Worm (Caenorhabditis elegans) whole organism, L2 larva: ENCODE results near the gene pst-2.

ENCODE experiments used
- C34F6.9 ChIP-seq: fragments of 150-350 bp; optimal IDR thresholded peaks from 2 replicates; lab custom pipeline; 2014; ENCODE audit warnings: missing biosample characterization, missing genetic modification characterization
- F13H6.1 ChIP-seq: sonication (generic microtip); optimal IDR thresholded peaks from 2 replicates; lab custom pipeline; 2016; ENCODE audit warnings: missing genetic modification characterization, missing compliant biosample characterization
- R02D3.7 ChIP-seq: fragments of 150-350 bp; optimal IDR thresholded peaks from 2 replicates; lab custom pipeline; 2014; ENCODE audit warnings: missing biosample characterization, missing genetic modification characterization
- Y55F3AM.14 ChIP-seq: fragments of 200-800 bp; sonication (Bioruptor generic); optimal IDR thresholded peaks from 2 replicates; lab custom pipeline; 2018; ENCODE audit warnings: mild to moderate bottlenecking, missing genetic modification characterization, missing compliant biosample characterization
- aly-2 ChIP-seq: fragments of 150-350 bp; optimal IDR thresholded peaks from 2 replicates; lab custom pipeline; 2014; ENCODE audit warnings: missing biosample characterization, missing genetic modification characterization
- ama-1 ChIP-seq: fragments of 150-350 bp; optimal IDR thresholded peaks from 2 replicates; lab custom pipeline; 2018; ENCODE audit warnings: inconsistent platforms
- blmp-1 ChIP-seq: sonication (generic microtip); optimal IDR thresholded peaks from 2 replicates; lab custom pipeline; 2017; ENCODE audit warnings: missing genetic modification characterization, mild to moderate bottlenecking, missing compliant biosample characterization, antibody characterized with exemption, moderate library complexity; ENCODE audit not compliant: insufficient read depth
- ceh-16 ChIP-seq: fragments of 150-350 bp; optimal IDR thresholded peaks from 2 replicates; lab custom pipeline; 2014; ENCODE audit warnings: missing biosample characterization, missing genetic modification characterization
- crh-2 ChIP-seq: sonication (generic microtip); optimal IDR thresholded peaks from 2 replicates; lab custom pipeline; 2017; ENCODE audit warnings: missing biosample characterization, missing genetic modification characterization
- elt-1 ChIP-seq: fragments of 150-350 bp; optimal IDR thresholded peaks from 2 replicates; lab custom pipeline; 2014; ENCODE audit warnings: missing biosample characterization, missing genetic modification characterization
- fos-1 ChIP-seq: fragments of 150-350 bp; optimal IDR thresholded peaks from 2 replicates; lab custom pipeline; 2014; ENCODE audit warnings: missing biosample characterization, missing genetic modification characterization
- gmeb-1 ChIP-seq: fragments of 150-350 bp; optimal IDR thresholded peaks from 2 replicates; lab custom pipeline; 2014; ENCODE audit warnings: missing biosample characterization, missing genetic modification characterization
- lin-11 ChIP-seq: fragments of 150-350 bp; sonication (generic microtip); optimal IDR thresholded peaks from 2 replicates; lab custom pipeline; 2014; ENCODE audit warnings: missing biosample characterization, missing genetic modification characterization, inconsistent platforms, mixed read lengths
- lin-13 ChIP-seq: fragments of 150-350 bp; optimal IDR thresholded peaks from 2 replicates; lab custom pipeline; 2014; ENCODE audit warnings: missing biosample characterization, missing genetic modification reagents, missing genetic modification characterization
- lin-39 ChIP-seq: fragments of 150-350 bp; optimal IDR thresholded peaks from 2 replicates; lab custom pipeline; 2014; ENCODE audit warnings: missing biosample characterization, missing genetic modification reagents, missing genetic modification characterization
- lsy-2 ChIP-seq, 2 experiments: fragments of 150-350 bp in 1 of 2; sonication (generic microtip) in 1 of 2; optimal IDR thresholded peaks; 2 replicates each; lab custom pipeline; 2014 to 2017; ENCODE audit warnings: missing biosample characterization in 2 of 2, missing genetic modification characterization in 2 of 2
- mab-5 ChIP-seq: fragments of 150-350 bp; optimal IDR thresholded peaks from 2 replicates; lab custom pipeline; 2014; ENCODE audit warnings: missing biosample characterization, missing genetic modification characterization
- nhr-10 ChIP-seq: sonication (generic microtip); optimal IDR thresholded peaks from 2 replicates; lab custom pipeline; 2017; ENCODE audit warnings: missing biosample characterization, missing genetic modification characterization
- nhr-11 ChIP-seq: fragments of 150-350 bp; optimal IDR thresholded peaks from 2 replicates; lab custom pipeline; 2014; ENCODE audit warnings: missing biosample characterization, missing genetic modification characterization
- nhr-12 ChIP-seq: fragments of 150-350 bp; optimal IDR thresholded peaks from 2 replicates; lab custom pipeline; 2014; ENCODE audit warnings: missing biosample characterization, missing genetic modification characterization
- nhr-129 ChIP-seq: fragments of 150-350 bp; optimal IDR thresholded peaks from 2 replicates; lab custom pipeline; 2014; ENCODE audit warnings: missing biosample characterization, missing genetic modification characterization
- nhr-21 ChIP-seq: fragments of 150-350 bp; optimal IDR thresholded peaks from 2 replicates; lab custom pipeline; 2014; ENCODE audit warnings: missing biosample characterization, missing genetic modification characterization
- nhr-23 ChIP-seq: fragments of 150-350 bp; optimal IDR thresholded peaks from 2 replicates; lab custom pipeline; 2014; ENCODE audit warnings: missing biosample characterization, missing genetic modification reagents, missing genetic modification characterization
- nhr-237 ChIP-seq: fragments of 150-350 bp; optimal IDR thresholded peaks from 2 replicates; lab custom pipeline; 2014; ENCODE audit warnings: missing biosample characterization, missing genetic modification characterization
- nhr-25 ChIP-seq: fragments of 150-350 bp; sonication (generic microtip); optimal IDR thresholded peaks from 3 replicates; lab custom pipeline; 2014; ENCODE audit warnings: missing biosample characterization, missing genetic modification characterization
- peb-1 ChIP-seq: fragments of 150-350 bp; optimal IDR thresholded peaks from 2 replicates; lab custom pipeline; 2014; ENCODE audit warnings: missing biosample characterization, missing genetic modification characterization
- skn-1 ChIP-seq: sonication (generic microtip); optimal IDR thresholded peaks from 2 replicates; lab custom pipeline; 2017; ENCODE audit warnings: missing biosample characterization, missing genetic modification characterization
- sma-3 ChIP-seq: sonication (generic microtip); optimal IDR thresholded peaks from 2 replicates; lab custom pipeline; 2016; ENCODE audit warnings: missing genetic modification reagents, missing genetic modification characterization, missing compliant biosample characterization
- sma-9 ChIP-seq, 2 experiments: fragments of 150-350 bp in 1 of 2; sonication (generic microtip) in 1 of 2; optimal IDR thresholded peaks; 2 replicates each; lab custom pipeline; 2014 to 2016; ENCODE audit warnings: missing genetic modification characterization in 2 of 2, mild to moderate bottlenecking in 1 of 2, missing biosample characterization in 1 of 2, missing compliant biosample characterization in 1 of 2, missing genetic modification reagents in 1 of 2, moderate library complexity in 1 of 2
- snpc-4 ChIP-seq: fragments of 150-350 bp; optimal IDR thresholded peaks from 2 replicates; lab custom pipeline; 2014; ENCODE audit warnings: missing biosample characterization, missing genetic modification characterization
- unc-39 ChIP-seq: fragments of 150-350 bp; optimal IDR thresholded peaks from 2 replicates; lab custom pipeline; 2014; ENCODE audit warnings: missing biosample characterization, missing genetic modification characterization
- unc-55 ChIP-seq: fragments of 150-350 bp; sonication (generic microtip); optimal IDR thresholded peaks from 3 replicates; lab custom pipeline; 2014; ENCODE audit warnings: missing biosample characterization, missing genetic modification reagents, missing genetic modification characterization
- zag-1 ChIP-seq: fragments of 150-350 bp; optimal IDR thresholded peaks from 2 replicates; lab custom pipeline; 2014; ENCODE audit warnings: missing biosample characterization, missing genetic modification characterization
- ztf-11 ChIP-seq: sonication (generic microtip); optimal IDR thresholded peaks from 2 replicates; lab custom pipeline; 2017; ENCODE audit warnings: missing biosample characterization, missing genetic modification characterization
- ztf-4 ChIP-seq: fragments of 150-350 bp; optimal IDR thresholded peaks from 2 replicates; lab custom pipeline; 2014; ENCODE audit warnings: missing biosample characterization, missing genetic modification characterization

The pst-2 gene

DNA sequence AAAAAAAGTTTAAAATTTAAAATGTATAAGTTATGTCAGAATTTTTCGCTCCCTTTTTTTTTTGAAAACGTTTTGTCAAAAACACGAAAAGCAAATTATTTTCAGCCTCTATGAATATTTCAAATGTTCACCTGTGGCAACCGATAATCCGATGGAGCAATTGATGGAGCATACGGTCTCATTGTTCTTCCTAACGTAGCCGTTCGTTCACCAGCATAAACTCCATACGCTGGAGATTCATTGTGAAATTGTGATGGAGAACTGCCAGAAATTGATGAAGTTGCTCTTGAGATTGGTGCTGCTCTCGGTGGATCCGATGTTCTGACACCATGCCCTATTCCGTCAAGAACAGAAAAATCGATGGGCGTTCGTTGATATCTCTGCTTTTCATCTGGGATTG lies 11.6 kb downstream of the pst-2 start:
- TF ChIP-seq Y55F3AM.14 = no peak
- no peak for TF ChIP-seq aly-2 (tag; lab: Kevin White, UChicago)
- no peak for TF ChIP-seq F13H6.1
- TF ChIP-seq ztf-4 (tag; lab: Kevin White, UChicago) = no peak
- TF ChIP-seq snpc-4 (tag; lab: Kevin White, UChicago) = no peak
- no peak for TF ChIP-seq ztf-11

DNA sequence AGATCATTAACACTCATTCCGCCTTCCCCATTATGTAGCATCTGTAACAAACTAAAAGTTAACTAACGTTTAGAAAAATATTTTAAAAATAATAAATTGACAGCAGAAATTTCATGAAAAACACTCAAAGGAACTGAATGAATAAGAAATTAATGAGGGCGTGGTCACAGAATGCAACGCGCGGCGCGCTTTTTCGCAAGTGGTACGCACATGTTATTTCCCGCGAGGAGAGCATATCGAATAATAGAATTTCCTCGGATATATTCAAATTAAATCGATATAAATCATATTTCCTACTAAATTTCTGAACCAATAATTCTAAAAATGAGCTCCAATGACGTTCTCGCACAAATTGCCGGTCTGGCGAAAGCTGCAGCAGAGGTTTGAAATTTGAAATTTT lies 12.5 kb downstream of the pst-2 start, which contains the start of the genes abi-1 and arle-14:
abi-1 (minus strand) TSS at position 51 of the 400 bp plus-strand sequence.
arle-14 (plus strand) TSS at position 217 of the 400 bp plus-strand sequence.
- peak; percentile 59 for TF ChIP-seq unc-55 (GFP tag; lab: Kevin White, UChicago)
- TF ChIP-seq nhr-129 (tag; lab: Kevin White, UChicago) = peak; percentile 6
- TF ChIP-seq C34F6.9 (tag; lab: Kevin White, UChicago) = peak; percentile 27
- TF ChIP-seq lsy-2 (tag; optimal IDR thresholded peaks at IDR 0.05; lab: Kevin White, UChicago) = peak in 1 of 2 experiments; percentile 30
- TF ChIP-seq lin-13 (GFP tag; lab: Kevin White, UChicago) = no peak
- no peak for TF ChIP-seq Y55F3AM.14
- no peak for TF ChIP-seq nhr-10 (tag; lab: Kevin White, UChicago)
- TF ChIP-seq sma-3 (GFP tag; lab: Kevin White, UChicago) = no peak
- TF ChIP-seq lin-11 (tag; lab: Kevin White, UChicago) = peak; percentile 14
- TF ChIP-seq nhr-11 (tag; lab: Kevin White, UChicago) = no peak
- no peak for TF ChIP-seq nhr-23 (tag; lab: Kevin White, UChicago)

DNA sequence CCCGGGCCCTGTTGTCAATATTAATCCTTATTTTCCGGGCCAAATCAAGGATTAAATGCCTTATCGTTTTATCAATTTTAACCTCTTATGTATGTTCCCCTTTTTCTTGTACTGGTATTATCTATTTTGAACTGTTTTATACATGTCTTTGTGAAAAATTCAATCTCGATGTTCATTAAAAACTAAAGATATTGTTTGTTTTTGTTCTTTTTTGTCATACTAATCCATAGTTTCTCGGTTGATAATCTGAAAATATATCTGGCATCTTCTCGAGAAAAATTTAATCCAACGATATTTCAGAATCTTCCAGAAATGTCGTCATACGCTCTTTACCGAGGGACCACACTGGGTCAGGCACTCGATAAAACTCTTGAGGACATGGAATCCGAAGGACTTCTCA lies 13.5 kb downstream of the pst-2 start, which contains the start of gene B0336.13:
B0336.13 (plus strand) TSS at position 301 of the 400 bp plus-strand sequence.
- TF ChIP-seq nhr-129 (tag; lab: Kevin White, UChicago) = no peak
- TF ChIP-seq sma-3 (GFP tag; lab: Kevin White, UChicago) = no peak
- no peak for TF ChIP-seq nhr-237 (tag; lab: Kevin White, UChicago)
- TF ChIP-seq ama-1 = no peak
- no peak for TF ChIP-seq sma-9 (GFP tag; optimal IDR thresholded peaks at IDR 0.05; lab: Kevin White, UChicago)
- no peak for TF ChIP-seq sma-9 (tag; optimal IDR thresholded peaks at IDR 0.05; lab: Kevin White, UChicago)
- no peak for TF ChIP-seq unc-55 (GFP tag; lab: Kevin White, UChicago)
- TF ChIP-seq snpc-4 (tag; lab: Kevin White, UChicago) = no peak
- TF ChIP-seq fos-1 = no peak
- TF ChIP-seq gmeb-1 (tag; lab: Kevin White, UChicago) = no peak
- TF ChIP-seq R02D3.7 (tag; lab: Kevin White, UChicago) = no peak
- no peak for TF ChIP-seq unc-39
- TF ChIP-seq skn-1 (tag; lab: Kevin White, UChicago) = no peak
- TF ChIP-seq zag-1 (tag; lab: Kevin White, UChicago) = no peak
- no peak for TF ChIP-seq mab-5 (tag; lab: Kevin White, UChicago)
- no peak for TF ChIP-seq ceh-16 (tag; lab: Kevin White, UChicago)
- TF ChIP-seq elt-1 (tag; lab: Kevin White, UChicago) = no peak
- no peak for TF ChIP-seq peb-1 (tag; lab: Kevin White, UChicago)
- TF ChIP-seq nhr-11 (tag; lab: Kevin White, UChicago) = no peak

DNA sequence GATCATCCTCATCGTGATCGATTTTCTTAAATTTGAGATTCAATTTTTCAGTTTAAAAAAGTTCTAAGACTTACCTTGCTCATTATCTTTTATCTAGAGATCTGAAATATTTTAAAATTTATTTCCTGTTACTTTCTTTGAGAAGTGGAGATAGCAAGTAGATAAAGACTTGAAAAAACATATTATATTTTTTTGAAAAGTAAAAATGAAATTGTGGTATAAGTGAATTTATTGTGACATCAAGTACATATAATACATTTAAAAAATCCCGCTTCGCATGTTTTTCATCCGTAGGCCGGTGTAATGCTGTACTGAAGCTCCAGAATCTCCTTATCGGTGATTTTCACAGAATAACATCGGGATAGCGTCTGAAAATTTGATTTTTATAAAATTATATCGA lies 17.0 kb downstream of the pst-2 start, which contains the start of gene B0336.7:
B0336.7 (minus strand) TSS at position 101 of the 400 bp plus-strand sequence.
- TF ChIP-seq nhr-129 (tag; lab: Kevin White, UChicago) (no peak), lin-39 (tag; lab: Kevin White, UChicago) (no peak), unc-55 (GFP tag; lab: Kevin White, UChicago) (no peak), ama-1 (no peak), skn-1 (tag; lab: Kevin White, UChicago) (no peak), lin-11 (tag; lab: Kevin White, UChicago) (no peak), nhr-12 (tag; lab: Kevin White, UChicago) (no peak), lin-13 (GFP tag; lab: Kevin White, UChicago) (no peak), unc-39 (no peak), mab-5 (tag; lab: Kevin White, UChicago) (no peak), gmeb-1 (tag; lab: Kevin White, UChicago) (no peak), nhr-21 (tag; lab: Kevin White, UChicago) (no peak), blmp-1 (tag; lab: Kevin White, UChicago) (no peak), ztf-11 (no peak), crh-2 (tag; lab: Kevin White, UChicago) (no peak), nhr-25 (no peak), elt-1 (tag; lab: Kevin White, UChicago) (no peak)
